Fruit fly (Drosophila melanogaster): ENCODE results near the gene xmas.
A peak's percentile ranks its signal among the peaks of the same experiment; 100 is the strongest.

xmas gene

DNA sequence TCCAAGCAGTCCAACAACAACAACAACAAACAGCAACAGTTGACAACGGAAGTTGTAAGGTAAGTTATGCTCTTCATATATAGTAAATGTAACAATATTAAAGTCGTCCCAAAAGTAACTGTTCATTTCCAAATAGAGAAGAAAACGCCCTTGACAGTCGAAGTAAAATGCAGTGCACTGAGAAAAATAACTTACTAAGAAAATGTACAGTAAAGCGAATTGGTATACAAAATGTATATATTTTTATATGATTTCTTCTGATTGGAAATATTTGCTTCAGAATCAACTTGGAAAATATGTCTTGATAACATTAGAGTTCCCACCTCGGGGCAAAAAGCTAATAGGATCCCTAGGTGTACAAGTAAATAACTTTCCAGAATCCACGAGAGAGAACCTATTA, 51.1 kb downstream of the xmas start:
- TF ChIP-seq pan (optimal IDR thresholded peaks at IDR 0.05) (no peak), brk (GFP tag; optimal IDR thresholded peaks at IDR 0.05) (no peak)

DNA sequence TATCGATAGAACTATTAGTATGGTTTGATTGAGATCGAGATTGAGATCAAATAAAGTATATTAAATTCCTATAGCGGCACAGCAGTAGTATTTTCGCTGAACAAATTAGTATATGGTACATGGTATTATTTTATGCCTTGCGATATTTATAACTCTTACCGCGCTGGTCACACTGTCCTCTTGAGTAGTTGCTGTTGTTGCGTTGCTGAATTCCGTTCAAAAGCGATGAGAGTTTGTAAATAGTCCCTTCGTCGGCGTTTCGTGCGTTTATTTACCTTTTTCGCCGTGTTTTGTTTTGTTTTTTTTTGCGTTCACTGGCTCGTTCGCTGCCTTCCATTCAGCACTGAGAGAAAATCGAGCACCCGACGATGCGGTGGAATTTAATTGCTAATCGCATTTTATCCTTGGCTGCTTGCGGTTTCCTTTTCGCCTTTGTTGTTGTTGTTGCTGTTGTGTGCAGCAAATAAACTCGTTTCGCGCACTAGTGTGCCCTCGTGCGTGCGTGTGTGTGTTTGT, 51.6 kb downstream of the xmas start, which contains the start of gene CG5004:
CG5004 (plus strand) TSS at position 182 of the 516 bp plus-strand sequence.
- no peak for TF ChIP-seq ey (GFP tag; optimal IDR thresholded peaks at IDR 0.05)
- TF ChIP-seq foxo (GFP tag; optimal IDR thresholded peaks at IDR 0.05) = no peak
- TF ChIP-seq tai (GFP tag; optimal IDR thresholded peaks at IDR 0.05) = no peak
- no peak for TF ChIP-seq Vsx2 (GFP tag; optimal IDR thresholded peaks at IDR 0.05; ENCODE audit: partially characterized antibody)
- peak; percentile 25 for TF ChIP-seq Sp1 (GFP tag; optimal IDR thresholded peaks at IDR 0.05)
- TF ChIP-seq pan (optimal IDR thresholded peaks at IDR 0.05) = no peak
- peak; percentile 27 for TF ChIP-seq OdsH (GFP tag; optimal IDR thresholded peaks at IDR 0.05)
- no peak for TF ChIP-seq sv (GFP tag; optimal IDR thresholded peaks at IDR 0.05)
- TF ChIP-seq Hr78 (GFP tag; optimal IDR thresholded peaks at IDR 0.05) = no peak
- no peak for TF ChIP-seq CG32264 (GFP tag; optimal IDR thresholded peaks at IDR 0.05)
- TF ChIP-seq usp (GFP tag; optimal IDR thresholded peaks at IDR 0.05) = no peak
- TF ChIP-seq Jra (GFP tag; optimal IDR thresholded peaks at IDR 0.05) = peak; percentile 11
- peak; percentile 6 for TF ChIP-seq rgr (GFP tag; optimal IDR thresholded peaks at IDR 0.05)
- no peak for TF ChIP-seq woc (GFP tag; optimal IDR thresholded peaks at IDR 0.05)
- TF ChIP-seq brk (GFP tag; optimal IDR thresholded peaks at IDR 0.05) = peak; percentile 12
- TF ChIP-seq N (GFP tag; optimal IDR thresholded peaks at IDR 0.05) = no peak
- TF ChIP-seq jim (GFP tag; optimal IDR thresholded peaks at IDR 0.05) = no peak
- TF ChIP-seq fru (GFP tag; optimal IDR thresholded peaks at IDR 0.05) = peak; percentile 8
- TF ChIP-seq Rel (GFP tag; optimal IDR thresholded peaks at IDR 0.05) = no peak
- TF ChIP-seq Rel (tag; optimal IDR thresholded peaks at IDR 0.05) = no peak
- TF ChIP-seq CG9705 (GFP tag; optimal IDR thresholded peaks at IDR 0.05) = no peak
- no peak for TF ChIP-seq sage (GFP tag; optimal IDR thresholded peaks at IDR 0.05)
- TF ChIP-seq GATAd (GFP tag; optimal IDR thresholded peaks at IDR 0.05) = no peak
- no peak for TF ChIP-seq Hnf4 (GFP tag; optimal IDR thresholded peaks at IDR 0.05)
- TF ChIP-seq Hr83 (GFP tag; optimal IDR thresholded peaks at IDR 0.05; ENCODE audit: poor library complexity, severe bottlenecking) = no peak
- TF ChIP-seq dl (GFP tag; optimal IDR thresholded peaks at IDR 0.05; ENCODE audit: insufficient read depth in 1 of 2, partially characterized antibody in 2 of 2) = no peak
- no peak for TF ChIP-seq dsf (GFP tag; optimal IDR thresholded peaks at IDR 0.05; ENCODE audit: borderline replicate concordance)
- no peak for TF ChIP-seq Mio (GFP tag; optimal IDR thresholded peaks at IDR 0.05)

DNA sequence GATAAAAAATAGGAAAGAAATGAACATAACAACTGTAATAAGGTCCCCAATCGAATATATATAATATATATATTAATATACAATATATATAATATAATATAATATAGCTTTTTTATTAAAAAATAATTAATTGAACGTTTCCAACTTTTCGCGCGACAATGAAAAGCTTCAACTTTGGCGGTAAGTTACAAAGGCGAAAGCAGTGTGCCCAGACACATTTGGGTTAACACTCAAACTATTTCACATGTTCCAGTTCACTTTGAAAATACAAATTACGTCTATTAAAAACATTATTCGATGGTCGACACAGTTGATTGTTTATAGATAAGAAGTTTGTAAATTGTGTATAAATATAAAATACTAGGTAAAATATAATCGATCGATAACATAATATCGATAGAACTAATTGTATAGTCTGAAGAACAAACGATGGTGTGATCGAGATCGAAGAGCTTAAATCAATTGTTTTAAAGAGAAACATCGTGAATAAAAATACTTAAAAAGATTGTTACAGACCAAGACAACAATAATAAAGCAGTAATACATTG, 52.9 kb downstream of the xmas start:
- TF ChIP-seq dsf (GFP tag; optimal IDR thresholded peaks at IDR 0.05; ENCODE audit: borderline replicate concordance) = no peak
- TF ChIP-seq Hr78 (GFP tag; optimal IDR thresholded peaks at IDR 0.05) = no peak

DNA sequence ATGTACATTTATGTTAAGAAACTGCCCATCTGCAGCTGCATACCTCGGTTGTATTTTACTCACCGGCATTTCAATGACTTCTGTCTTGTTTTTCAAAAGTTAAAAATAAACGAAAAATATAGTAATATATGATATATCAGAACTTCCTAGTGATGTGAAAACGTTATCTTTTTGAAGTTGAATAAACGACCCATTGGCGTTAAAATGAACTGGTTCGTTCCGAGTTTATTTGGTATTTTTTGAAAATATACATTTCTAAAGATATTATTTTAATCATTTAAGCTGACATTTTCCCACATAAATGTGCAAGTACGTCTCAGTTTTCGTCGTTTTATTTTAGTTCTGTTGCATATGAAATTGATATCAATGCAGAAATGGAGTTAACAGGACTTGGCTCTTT, 53.4 kb downstream of the xmas start, which contains the start of gene Arpc3B:
Arpc3B (minus strand) TSS at position 146 of the 400 bp plus-strand sequence.
- TF ChIP-seq OdsH (GFP tag; optimal IDR thresholded peaks at IDR 0.05) (no peak), CG9705 (GFP tag; optimal IDR thresholded peaks at IDR 0.05) (no peak), Hr83 (GFP tag; optimal IDR thresholded peaks at IDR 0.05; ENCODE audit: poor library complexity, severe bottlenecking) (no peak), Jra (GFP tag; optimal IDR thresholded peaks at IDR 0.05) (no peak), sage (GFP tag; optimal IDR thresholded peaks at IDR 0.05) (no peak), Abd-B (GFP tag; optimal IDR thresholded peaks at IDR 0.05) (no peak), ey (GFP tag; optimal IDR thresholded peaks at IDR 0.05) (no peak), Mio (GFP tag; optimal IDR thresholded peaks at IDR 0.05) (no peak), dl (GFP tag; optimal IDR thresholded peaks at IDR 0.05; ENCODE audit: insufficient read depth in 1 of 2, partially characterized antibody in 2 of 2) (no peak), Dif (GFP tag; optimal IDR thresholded peaks at IDR 0.05; ENCODE audit: partially characterized antibody) (no peak), GATAd (GFP tag; optimal IDR thresholded peaks at IDR 0.05) (no peak)

Measured in whole organism, wandering third instar larva.